Fruit fly (Drosophila melanogaster) whole organism, embryonic: ENCODE data around the gene msd1.

ENCODE experiments used
- Atf6 ChIP-seq: fragments of 200-800 bp; sonication (Bioruptor generic); IDR thresholded peaks from 2 replicates; pipeline ENCODE4 v1.3.6; 2022; ENCODE audit warnings: missing biosample characterization, missing genetic modification characterization
- Awh ChIP-seq: fragments of 200-800 bp; sonication (Bioruptor generic); IDR thresholded peaks from 2 replicates; pipeline ENCODE4, ENCODE4 v1.3.6; 2022; ENCODE audit warnings: missing biosample characterization, missing genetic modification characterization
- Bgb ChIP-seq: fragments of 200-800 bp; sonication (Bioruptor generic); IDR thresholded peaks from 2 replicates; pipeline ENCODE4 v1.3.6; 2022; ENCODE audit warnings: missing biosample characterization, missing genetic modification characterization; ENCODE audit not compliant: partially characterized antibody
- CG10462 ChIP-seq: fragments of 200-800 bp; sonication (Bioruptor generic); optimal IDR thresholded peaks from 2 replicates; lab custom pipeline; 2016; ENCODE audit warnings: missing biosample characterization, missing genetic modification characterization
- CG10565 ChIP-seq: fragments of 200-800 bp; sonication (Bioruptor generic); optimal IDR thresholded peaks from 3 replicates; lab custom pipeline; 2016; ENCODE audit warnings: missing biosample characterization, mild to moderate bottlenecking, missing genetic modification characterization
- CG11093 ChIP-seq: fragments of 200-800 bp; sonication (Bioruptor generic); IDR thresholded peaks from 3 replicates; pipeline ENCODE4 v1.3.6; 2022; ENCODE audit warnings: missing biosample characterization, missing genetic modification characterization
- CG11560 ChIP-seq: fragments of 200-800 bp; sonication (Bioruptor generic); IDR thresholded peaks from 3 replicates; pipeline ENCODE4 v1.3.6; 2022; ENCODE audit warnings: missing biosample characterization, missing genetic modification characterization
- CG12236 ChIP-seq: fragments of 200-800 bp; sonication (Bioruptor generic); optimal IDR thresholded peaks from 2 replicates; lab custom pipeline; 2016; ENCODE audit warnings: missing biosample characterization, missing genetic modification characterization
- CG14667 ChIP-seq: fragments of 200-800 bp; sonication (Bioruptor generic); IDR thresholded peaks from 2 replicates; pipeline ENCODE4 v1.3.6; 2022; ENCODE audit warnings: missing biosample characterization, missing genetic modification characterization
- CG14710 ChIP-seq: fragments of 200-800 bp; sonication (Bioruptor generic); optimal IDR thresholded peaks from 3 replicates; lab custom pipeline; 2019; ENCODE audit warnings: missing biosample characterization, mild to moderate bottlenecking, missing genetic modification characterization, moderate library complexity
- CG1529 ChIP-seq: fragments of 200-800 bp; sonication (Bioruptor generic); optimal IDR thresholded peaks from 3 replicates; lab custom pipeline; 2018; ENCODE audit warnings: missing biosample characterization, missing genetic modification characterization
- CG15696 ChIP-seq: fragments of 200-800 bp; sonication (Bioruptor generic); optimal IDR thresholded peaks from 2 replicates; lab custom pipeline; 2019; ENCODE audit warnings: missing biosample characterization, mild to moderate bottlenecking, missing genetic modification characterization, moderate library complexity
- CG18262 ChIP-seq: fragments of 200-800 bp; optimal IDR thresholded peaks from 3 replicates; lab custom pipeline; 2019; ENCODE audit warnings: missing biosample characterization, mild to moderate bottlenecking, missing genetic modification characterization, moderate library complexity
- CG18599 ChIP-seq: fragments of 200-800 bp; sonication (Bioruptor generic); optimal IDR thresholded peaks from 3 replicates; lab custom pipeline; 2017; ENCODE audit warnings: missing biosample characterization, missing genetic modification characterization, mild to moderate bottlenecking, moderate library complexity, missing genetic modification reagents
- CG3163 ChIP-seq: fragments of 200-800 bp; sonication (Bioruptor generic); optimal IDR thresholded peaks from 3 replicates; lab custom pipeline; 2016; ENCODE audit warnings: missing biosample characterization, missing genetic modification characterization
- CG3726 ChIP-seq: fragments of 200-800 bp; sonication (Bioruptor generic); IDR thresholded peaks from 3 replicates; pipeline ENCODE4, ENCODE4 v1.3.6; 2022; ENCODE audit warnings: missing biosample characterization, missing genetic modification characterization
- CG43689 ChIP-seq: fragments of 200-800 bp; sonication (Bioruptor generic); IDR thresholded peaks from 2 replicates; pipeline ENCODE4 v1.3.6; 2022; ENCODE audit warnings: missing biosample characterization, missing genetic modification characterization
- CG4707 ChIP-seq: fragments of 200-800 bp; sonication (Bioruptor generic); optimal IDR thresholded peaks from 2 replicates; lab custom pipeline; 2018; ENCODE audit warnings: missing biosample characterization, mild to moderate bottlenecking, missing genetic modification characterization, moderate library complexity
- CG6689 ChIP-seq: fragments of 200-800 bp; sonication (Bioruptor generic); IDR thresholded peaks from 2 replicates; pipeline ENCODE4 v1.3.6; 2022; ENCODE audit warnings: missing biosample characterization, missing genetic modification characterization
- CG6854 ChIP-seq: fragments of 200-800 bp; sonication (Bioruptor generic); optimal IDR thresholded peaks from 3 replicates; lab custom pipeline; 2017; ENCODE audit warnings: missing biosample characterization, mild to moderate bottlenecking, missing genetic modification characterization
- CG8924 ChIP-seq: fragments of 200-800 bp; optimal IDR thresholded peaks from 3 replicates; lab custom pipeline; 2019; ENCODE audit warnings: missing biosample characterization, mild to moderate bottlenecking, missing genetic modification characterization, moderate library complexity
- Chrac-16 ChIP-seq: fragments of 200-800 bp; sonication (Bioruptor generic); optimal IDR thresholded peaks from 3 replicates; lab custom pipeline; 2016; ENCODE audit warnings: missing biosample characterization, missing genetic modification characterization
- D19B ChIP-seq: fragments of 200-800 bp; sonication (Bioruptor generic); optimal IDR thresholded peaks from 2 replicates; lab custom pipeline; 2017; ENCODE audit warnings: missing biosample characterization, mild to moderate bottlenecking, missing genetic modification characterization
- Dip2 ChIP-seq: fragments of 200-800 bp; sonication (Bioruptor generic); IDR thresholded peaks from 2 replicates; pipeline ENCODE4 v1.3.6; 2022; ENCODE audit warnings: missing biosample characterization, missing genetic modification characterization
- E2f1 ChIP-seq: fragments of 200-800 bp; sonication (Bioruptor generic); IDR thresholded peaks from 2 replicates; pipeline ENCODE4 v1.3.6; 2022; ENCODE audit warnings: missing biosample characterization, missing genetic modification characterization
- Hey ChIP-seq: fragments of 200-800 bp; sonication (Bioruptor generic); optimal IDR thresholded peaks from 3 replicates; lab custom pipeline; 2018; ENCODE audit warnings: missing biosample characterization, mild to moderate bottlenecking, missing genetic modification characterization
- HmgD ChIP-seq: fragments of 200-800 bp; sonication (Bioruptor generic); optimal IDR thresholded peaks from 3 replicates; lab custom pipeline; 2016; ENCODE audit warnings: missing biosample characterization, missing genetic modification characterization
- Pdp1 ChIP-seq, 2 experiments: fragments of 200-800 bp; sonication (Bioruptor generic); optimal IDR thresholded peaks; 3 replicates each; lab custom pipeline; 2016; ENCODE audit warnings: missing biosample characterization in 2 of 2, missing genetic modification characterization in 2 of 2, mild to moderate bottlenecking in 1 of 2, moderate library complexity in 1 of 2
- Rfx ChIP-seq: fragments of 200-800 bp; sonication (Bioruptor generic); IDR thresholded peaks from 2 replicates; pipeline ENCODE4 v1.3.6; 2022; ENCODE audit warnings: missing biosample characterization, missing genetic modification characterization
- abd-A ChIP-seq: fragments of 200-800 bp; sonication (Bioruptor generic); optimal IDR thresholded peaks from 3 replicates; lab custom pipeline; 2019; ENCODE audit warnings: missing biosample characterization, mild to moderate bottlenecking, missing genetic modification characterization, moderate library complexity
- al ChIP-seq: fragments of 200-800 bp; sonication (Bioruptor generic); IDR thresholded peaks from 2 replicates; pipeline ENCODE4 v1.3.6; 2022; ENCODE audit warnings: missing biosample characterization, missing genetic modification characterization
- cad ChIP-seq: fragments of >200 bp; optimal IDR thresholded peaks from 2 replicates; lab custom pipeline; 2017; ENCODE audit warnings: missing biosample characterization, missing genetic modification characterization
- dm ChIP-seq: fragments of 200-800 bp; sonication (Bioruptor generic); optimal IDR thresholded peaks from 3 replicates; lab custom pipeline; 2016; ENCODE audit warnings: missing biosample characterization, missing genetic modification characterization
- hb ChIP-seq: fragments of 200-800 bp; sonication (Bioruptor generic); IDR thresholded peaks from 3 replicates; pipeline ENCODE4 v1.3.6; 2022; ENCODE audit warnings: missing biosample characterization, missing genetic modification characterization; ENCODE audit not compliant: partially characterized antibody
- hbn ChIP-seq: fragments of 200-800 bp; sonication (Bioruptor generic); IDR thresholded peaks from 2 replicates; pipeline ENCODE4 v1.3.6; 2022; ENCODE audit warnings: missing biosample characterization, missing genetic modification characterization; ENCODE audit not compliant: partially characterized antibody
- jing ChIP-seq: fragments of 200-800 bp; sonication (Bioruptor generic); optimal IDR thresholded peaks from 2 replicates; lab custom pipeline; 2018; ENCODE audit warnings: missing biosample characterization, mild to moderate bottlenecking, missing genetic modification characterization
- knrl ChIP-seq: fragments of 200-800 bp; sonication (Bioruptor generic); IDR thresholded peaks from 3 replicates; pipeline ENCODE4 v1.3.6; 2022; ENCODE audit warnings: missing biosample characterization, missing genetic modification characterization; ENCODE audit not compliant: partially characterized antibody
- nerfin-2 ChIP-seq: fragments of 200-800 bp; sonication (Bioruptor generic); IDR thresholded peaks from 2 replicates; pipeline ENCODE4 v1.3.6; 2022; ENCODE audit warnings: missing biosample characterization, missing genetic modification characterization; ENCODE audit not compliant: partially characterized antibody
- pita ChIP-seq: fragments of 200-800 bp; sonication (Bioruptor generic); optimal IDR thresholded peaks from 2 replicates; lab custom pipeline; 2017; ENCODE audit warnings: missing biosample characterization, mild to moderate bottlenecking, missing genetic modification characterization
- pzg ChIP-seq: fragments of 200-800 bp; sonication (Bioruptor generic); optimal IDR thresholded peaks from 3 replicates; lab custom pipeline; 2018; ENCODE audit warnings: missing biosample characterization, mild to moderate bottlenecking, missing genetic modification characterization, moderate library complexity
- repo ChIP-seq: fragments of 200-800 bp; sonication (Bioruptor generic); optimal IDR thresholded peaks from 2 replicates; lab custom pipeline; 2016; ENCODE audit warnings: missing biosample characterization, missing genetic modification characterization
- schlank ChIP-seq: fragments of 200-800 bp; sonication (Bioruptor generic); optimal IDR thresholded peaks from 2 replicates; lab custom pipeline; 2018; ENCODE audit warnings: missing biosample characterization, mild to moderate bottlenecking, missing genetic modification characterization
- sima ChIP-seq: fragments of 200-800 bp; sonication (Bioruptor generic); optimal IDR thresholded peaks from 2 replicates; lab custom pipeline; 2016; ENCODE audit warnings: missing biosample characterization, missing genetic modification characterization
- sob ChIP-seq: fragments of 200-800 bp; sonication (Bioruptor generic); IDR thresholded peaks from 2 replicates; pipeline ENCODE4 v1.3.6; 2022; ENCODE audit warnings: missing biosample characterization, missing genetic modification characterization
- tap ChIP-seq: fragments of 200-800 bp; optimal IDR thresholded peaks from 3 replicates; lab custom pipeline; 2019; ENCODE audit warnings: missing biosample characterization, mild to moderate bottlenecking, missing genetic modification characterization, moderate library complexity
- tgo ChIP-seq: fragments of 200-800 bp; sonication (Bioruptor generic); IDR thresholded peaks from 3 replicates; pipeline ENCODE4 v1.3.6; 2022; ENCODE audit warnings: missing biosample characterization, missing genetic modification characterization
- vnd ChIP-seq: fragments of 200-800 bp; sonication (Bioruptor generic); IDR thresholded peaks from 3 replicates; pipeline ENCODE4 v1.3.6; 2022; ENCODE audit warnings: missing biosample characterization, missing genetic modification characterization; ENCODE audit not compliant: partially characterized antibody
- zfh1 ChIP-seq: fragments of 200-800 bp; sonication (Bioruptor generic); IDR thresholded peaks from 3 replicates; pipeline ENCODE4 v1.3.6; 2022; ENCODE audit warnings: missing biosample characterization, missing genetic modification characterization
- zfh2 ChIP-seq: fragments of 200-800 bp; sonication (Bioruptor generic); optimal IDR thresholded peaks from 2 replicates; lab custom pipeline; 2016; ENCODE audit warnings: missing biosample characterization, missing genetic modification characterization

Gene msd1

DNA sequence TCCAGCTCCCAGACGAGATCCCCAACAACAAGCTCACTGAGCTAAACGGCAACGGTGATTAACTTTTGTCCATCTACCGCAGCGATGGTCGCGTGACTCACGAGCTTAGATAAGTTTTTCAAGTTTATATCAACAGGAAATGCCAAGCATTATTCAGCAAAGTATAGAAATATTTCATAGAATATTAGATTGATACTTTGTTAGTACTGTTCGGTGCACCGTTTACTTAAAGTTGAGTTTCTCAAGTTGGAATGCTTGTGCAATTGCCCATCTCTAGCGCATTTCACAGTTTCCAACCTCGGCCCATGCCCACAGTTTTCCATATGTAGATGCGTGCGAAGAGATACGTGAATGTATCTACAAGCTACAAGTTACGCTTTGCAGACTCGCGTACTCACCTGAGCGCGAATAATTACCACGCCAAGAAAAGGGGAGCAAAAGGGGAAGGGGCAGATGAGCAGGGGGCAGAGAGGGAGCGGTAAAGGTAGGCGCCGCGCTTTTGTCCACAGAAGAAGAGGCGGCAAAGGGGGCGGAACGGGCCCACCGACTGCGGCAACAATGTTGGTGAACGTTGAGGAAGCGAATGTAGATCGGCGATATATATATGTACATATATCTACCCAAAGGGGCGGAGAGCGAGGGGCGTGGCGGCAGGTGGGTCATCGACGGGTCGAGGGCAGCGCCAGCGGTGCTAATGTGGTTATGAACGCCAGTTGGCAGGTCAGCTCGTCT, 44.6 kb downstream of the msd1 start (continued):
- TF ChIP-seq HmgD (GFP tag; lab: Kevin White, UChicago) (no peak), knrl (peak; percentile 64; the same call in 2 of the 3 replicates), CG18599 (peak; percentile 6), vnd (GFP tag; lab: Robert Waterston, UW) (0 out of 3 replicates have a peak, but pooled peaks have one; percentile 45), sima (no peak), tap (peak; percentile 29), al (GFP tag; lab: Robert Waterston, UW) (0 out of 2 replicates have a peak, but pooled peaks have one; percentile 6), CG15696 (no peak), Bgb (GFP tag; lab: Robert Waterston, UW) (0 out of 2 replicates have a peak, but pooled peaks have one; percentile 27), CG4707 (GFP tag; lab: Kevin White, UChicago) (peak; percentile 2), repo (peak; percentile 34), D19B (GFP tag; lab: Kevin White, UChicago) (no peak), CG11560 (tag; lab: Robert Waterston, UW) (0 out of 3 replicates have a peak, but pooled peaks have one; percentile 13), CG18262 (peak; percentile 64), CG10462 (GFP tag; lab: Kevin White, UChicago) (peak; percentile 23), zfh2 (no peak), schlank (tag; lab: Kevin White, UChicago) (no peak), hbn (peak; percentile 68), pzg (GFP tag; lab: Kevin White, UChicago) (no peak), CG12236 (GFP tag; lab: Kevin White, UChicago) (no peak), dm (no peak), Dip2 (no peak), CG8924 (tag; lab: Kevin White, UChicago) (peak; percentile 41), CG6689 (GFP tag; lab: Robert Waterston, UW) (peak; percentile 60), pita (GFP tag; lab: Kevin White, UChicago) (no peak), CG14710 (tag; lab: Kevin White, UChicago) (peak; percentile 2), CG3163 (GFP tag; lab: Kevin White, UChicago) (no peak), cad (GFP tag; lab: Kevin White, UChicago) (no peak), Pdp1 (GFP tag; optimal IDR thresholded peaks at IDR 0.05; lab: Kevin White, UChicago) (peak in 1 of 2 experiments; percentile 67), CG14667 (GFP tag; lab: Robert Waterston, UW) (peak; percentile 37; the same call in 1 of the 2 replicates), CG10565 (GFP tag; lab: Kevin White, UChicago) (no peak), Hey (tag; lab: Kevin White, UChicago) (no peak), zfh1 (GFP tag; lab: Robert Waterston, UW) (peak; percentile 53; the same call in 1 of the 3 replicates), Chrac-16 (no peak), CG1529 (peak; percentile 10), tgo (GFP tag; lab: Robert Waterston, UW) (peak; percentile 53), jing (peak; percentile 14), CG43689 (GFP tag; lab: Robert Waterston, UW) (no peak), CG11093 (GFP tag; lab: Robert Waterston, UW) (no peak), CG3726 (GFP tag; lab: Robert Waterston, UW) (0 out of 3 replicates have a peak, but pooled peaks have one; percentile 42), nerfin-2 (GFP tag; lab: Robert Waterston, UW) (no peak), abd-A (tag; lab: Kevin White, UChicago) (no peak), hb (GFP tag; lab: Robert Waterston, UW) (peak; percentile 76), sob (peak; percentile 54), Rfx (peak; percentile 60), Awh (GFP tag; lab: Robert Waterston, UW) (no peak), Atf6 (GFP tag; lab: Robert Waterston, UW) (no peak; the same call in 1 of the 2 replicates), E2f1 (GFP tag; lab: Robert Waterston, UW) (peak; percentile 69), CG6854 (GFP tag; lab: Kevin White, UChicago) (no peak)
